Worm (Caenorhabditis elegans) whole organism, L2 larva: ENCODE measurements around the gene K12B6.9.

Source experiments
- C34F6.9 ChIP-seq: fragments of 150-350 bp; optimal IDR thresholded peaks from 2 replicates; lab custom pipeline; 2014; ENCODE audit warnings: missing biosample characterization, missing genetic modification characterization
- F13H6.1 ChIP-seq: sonication (generic microtip); optimal IDR thresholded peaks from 2 replicates; lab custom pipeline; 2016; ENCODE audit warnings: missing genetic modification characterization, missing compliant biosample characterization
- R02D3.7 ChIP-seq: fragments of 150-350 bp; optimal IDR thresholded peaks from 2 replicates; lab custom pipeline; 2014; ENCODE audit warnings: missing biosample characterization, missing genetic modification characterization
- Y55F3AM.14 ChIP-seq: fragments of 200-800 bp; sonication (Bioruptor generic); optimal IDR thresholded peaks from 2 replicates; lab custom pipeline; 2018; ENCODE audit warnings: mild to moderate bottlenecking, missing genetic modification characterization, missing compliant biosample characterization
- ZK546.5 ChIP-seq: sonication (generic microtip); optimal IDR thresholded peaks from 2 replicates; lab custom pipeline; 2017; ENCODE audit warnings: missing biosample characterization, missing genetic modification characterization
- alr-1 ChIP-seq: fragments of 150-350 bp; optimal IDR thresholded peaks from 2 replicates; lab custom pipeline; 2014; ENCODE audit warnings: missing biosample characterization, missing genetic modification characterization
- aly-2 ChIP-seq: fragments of 150-350 bp; optimal IDR thresholded peaks from 2 replicates; lab custom pipeline; 2014; ENCODE audit warnings: missing biosample characterization, missing genetic modification characterization
- ama-1 ChIP-seq: fragments of 150-350 bp; optimal IDR thresholded peaks from 2 replicates; lab custom pipeline; 2018; ENCODE audit warnings: inconsistent platforms
- blmp-1 ChIP-seq: sonication (generic microtip); optimal IDR thresholded peaks from 2 replicates; lab custom pipeline; 2017; ENCODE audit warnings: missing genetic modification characterization, mild to moderate bottlenecking, missing compliant biosample characterization, antibody characterized with exemption, moderate library complexity; ENCODE audit not compliant: insufficient read depth
- ceh-16 ChIP-seq: fragments of 150-350 bp; optimal IDR thresholded peaks from 2 replicates; lab custom pipeline; 2014; ENCODE audit warnings: missing biosample characterization, missing genetic modification characterization
- ceh-82 ChIP-seq: fragments of 150-350 bp; optimal IDR thresholded peaks from 2 replicates; lab custom pipeline; 2014; ENCODE audit warnings: missing biosample characterization, missing genetic modification characterization
- crh-2 ChIP-seq: sonication (generic microtip); optimal IDR thresholded peaks from 2 replicates; lab custom pipeline; 2017; ENCODE audit warnings: missing biosample characterization, missing genetic modification characterization
- dmd-4 ChIP-seq: sonication (generic microtip); optimal IDR thresholded peaks from 2 replicates; lab custom pipeline; 2017; ENCODE audit warnings: missing biosample characterization, missing genetic modification characterization
- egl-27 ChIP-seq: sonication (generic microtip); optimal IDR thresholded peaks from 3 replicates; lab custom pipeline; 2017; ENCODE audit warnings: missing biosample characterization, missing genetic modification reagents, missing genetic modification characterization
- elt-1 ChIP-seq: fragments of 150-350 bp; optimal IDR thresholded peaks from 2 replicates; lab custom pipeline; 2014; ENCODE audit warnings: missing biosample characterization, missing genetic modification characterization
- elt-3 ChIP-seq: sonication (generic microtip); optimal IDR thresholded peaks from 2 replicates; lab custom pipeline; 2017; ENCODE audit warnings: missing biosample characterization, missing genetic modification characterization
- fos-1 ChIP-seq: fragments of 150-350 bp; optimal IDR thresholded peaks from 2 replicates; lab custom pipeline; 2014; ENCODE audit warnings: missing biosample characterization, missing genetic modification characterization
- gmeb-1 ChIP-seq: fragments of 150-350 bp; optimal IDR thresholded peaks from 2 replicates; lab custom pipeline; 2014; ENCODE audit warnings: missing biosample characterization, missing genetic modification characterization
- lin-11 ChIP-seq: fragments of 150-350 bp; sonication (generic microtip); optimal IDR thresholded peaks from 2 replicates; lab custom pipeline; 2014; ENCODE audit warnings: missing biosample characterization, missing genetic modification characterization, inconsistent platforms, mixed read lengths
- lin-13 ChIP-seq: fragments of 150-350 bp; optimal IDR thresholded peaks from 2 replicates; lab custom pipeline; 2014; ENCODE audit warnings: missing biosample characterization, missing genetic modification reagents, missing genetic modification characterization
- lin-39 ChIP-seq: fragments of 150-350 bp; optimal IDR thresholded peaks from 2 replicates; lab custom pipeline; 2014; ENCODE audit warnings: missing biosample characterization, missing genetic modification reagents, missing genetic modification characterization
- mab-5 ChIP-seq: fragments of 150-350 bp; optimal IDR thresholded peaks from 2 replicates; lab custom pipeline; 2014; ENCODE audit warnings: missing biosample characterization, missing genetic modification characterization
- mbf-1 ChIP-seq: sonication (generic microtip); optimal IDR thresholded peaks from 2 replicates; lab custom pipeline; 2017; ENCODE audit warnings: missing biosample characterization, missing genetic modification characterization
- mdl-1 ChIP-seq, 2 experiments: fragments of 150-350 bp in 1 of 2; sonication (generic microtip) in 1 of 2; optimal IDR thresholded peaks; 2 replicates each; lab custom pipeline; 2017; ENCODE audit warnings: missing biosample characterization in 2 of 2, missing genetic modification characterization in 2 of 2
- nhr-10 ChIP-seq: sonication (generic microtip); optimal IDR thresholded peaks from 2 replicates; lab custom pipeline; 2017; ENCODE audit warnings: missing biosample characterization, missing genetic modification characterization
- nhr-11 ChIP-seq: fragments of 150-350 bp; optimal IDR thresholded peaks from 2 replicates; lab custom pipeline; 2014; ENCODE audit warnings: missing biosample characterization, missing genetic modification characterization
- nhr-12 ChIP-seq: fragments of 150-350 bp; optimal IDR thresholded peaks from 2 replicates; lab custom pipeline; 2014; ENCODE audit warnings: missing biosample characterization, missing genetic modification characterization
- nhr-21 ChIP-seq: fragments of 150-350 bp; optimal IDR thresholded peaks from 2 replicates; lab custom pipeline; 2014; ENCODE audit warnings: missing biosample characterization, missing genetic modification characterization
- nhr-23 ChIP-seq: fragments of 150-350 bp; optimal IDR thresholded peaks from 2 replicates; lab custom pipeline; 2014; ENCODE audit warnings: missing biosample characterization, missing genetic modification reagents, missing genetic modification characterization
- nhr-237 ChIP-seq: fragments of 150-350 bp; optimal IDR thresholded peaks from 2 replicates; lab custom pipeline; 2014; ENCODE audit warnings: missing biosample characterization, missing genetic modification characterization
- nhr-25 ChIP-seq: fragments of 150-350 bp; sonication (generic microtip); optimal IDR thresholded peaks from 3 replicates; lab custom pipeline; 2014; ENCODE audit warnings: missing biosample characterization, missing genetic modification characterization
- nhr-6 ChIP-seq: fragments of 150-350 bp; optimal IDR thresholded peaks from 2 replicates; lab custom pipeline; 2014; ENCODE audit warnings: missing biosample characterization, missing genetic modification characterization
- nhr-77 ChIP-seq: fragments of 150-350 bp; optimal IDR thresholded peaks from 2 replicates; lab custom pipeline; 2014; ENCODE audit warnings: missing biosample characterization, missing genetic modification characterization
- peb-1 ChIP-seq: fragments of 150-350 bp; optimal IDR thresholded peaks from 2 replicates; lab custom pipeline; 2014; ENCODE audit warnings: missing biosample characterization, missing genetic modification characterization
- sem-4 ChIP-seq: fragments of 150-350 bp; optimal IDR thresholded peaks from 2 replicates; lab custom pipeline; 2014; ENCODE audit warnings: missing biosample characterization, missing genetic modification reagents, missing genetic modification characterization
- skn-1 ChIP-seq: sonication (generic microtip); optimal IDR thresholded peaks from 2 replicates; lab custom pipeline; 2017; ENCODE audit warnings: missing biosample characterization, missing genetic modification characterization
- sma-3 ChIP-seq: sonication (generic microtip); optimal IDR thresholded peaks from 2 replicates; lab custom pipeline; 2016; ENCODE audit warnings: missing genetic modification reagents, missing genetic modification characterization, missing compliant biosample characterization
- snpc-4 ChIP-seq: fragments of 150-350 bp; optimal IDR thresholded peaks from 2 replicates; lab custom pipeline; 2014; ENCODE audit warnings: missing biosample characterization, missing genetic modification characterization
- unc-39 ChIP-seq: fragments of 150-350 bp; optimal IDR thresholded peaks from 2 replicates; lab custom pipeline; 2014; ENCODE audit warnings: missing biosample characterization, missing genetic modification characterization
- unc-55 ChIP-seq: fragments of 150-350 bp; sonication (generic microtip); optimal IDR thresholded peaks from 3 replicates; lab custom pipeline; 2014; ENCODE audit warnings: missing biosample characterization, missing genetic modification reagents, missing genetic modification characterization
- unc-62 ChIP-seq: fragments of 150-350 bp; optimal IDR thresholded peaks from 2 replicates; lab custom pipeline; 2014; ENCODE audit warnings: missing biosample characterization, missing genetic modification reagents, missing genetic modification characterization
- zag-1 ChIP-seq: fragments of 150-350 bp; optimal IDR thresholded peaks from 2 replicates; lab custom pipeline; 2014; ENCODE audit warnings: missing biosample characterization, missing genetic modification characterization
- ztf-1 ChIP-seq: fragments of 200-800 bp; sonication (Bioruptor generic); conservative IDR thresholded peaks from 2 replicates; pipeline ENCODE4 v1.3.6; 2022; ENCODE audit warnings: missing genetic modification characterization, missing compliant biosample characterization
- ztf-4 ChIP-seq: fragments of 150-350 bp; optimal IDR thresholded peaks from 2 replicates; lab custom pipeline; 2014; ENCODE audit warnings: missing biosample characterization, missing genetic modification characterization

The K12B6.9 gene

ce11 chrV:6268961-6269360, 23.5 kb downstream of the K12B6.9 start:
- TF ChIP-seq gmeb-1 (no peak), C34F6.9 (tag; lab: Kevin White, UChicago) (peak; percentile 12), fos-1 (tag; lab: Kevin White, UChicago) (peak; percentile 9)

ce11 chrV:6268526-6268925, 23.9 kb downstream of the K12B6.9 start:
- TF ChIP-seq egl-27 (no peak), unc-55 (peak; percentile 39), peb-1 (tag; lab: Kevin White, UChicago) (no peak), alr-1 (tag; lab: Kevin White, UChicago) (no peak), unc-62 (GFP tag; lab: Kevin White, UChicago) (no peak), ZK546.5 (no peak), nhr-21 (tag; lab: Kevin White, UChicago) (no peak), blmp-1 (tag; lab: Kevin White, UChicago) (no peak)

- TF ChIP-seq aly-2 (tag; lab: Kevin White, UChicago) (no peak), ztf-4 (no peak), fos-1 (tag; lab: Kevin White, UChicago) (no peak), zag-1 (tag; lab: Kevin White, UChicago) (no peak), unc-39 (tag; lab: Kevin White, UChicago) (no peak), mab-5 (tag; lab: Kevin White, UChicago) (no peak), lin-39 (tag; lab: Kevin White, UChicago) (no peak), R02D3.7 (tag; lab: Kevin White, UChicago) (no peak), nhr-77 (no peak), ama-1 (no peak), nhr-12 (tag; lab: Kevin White, UChicago) (no peak), gmeb-1 (no peak), nhr-10 (tag; lab: Kevin White, UChicago) (no peak), dmd-4 (tag; lab: Kevin White, UChicago) (no peak), sma-3 (no peak), nhr-25 (tag; lab: Kevin White, UChicago) (no peak), egl-27 (no peak)
Observed at ce11 chrV:6267978-6268377, 24.5 kb downstream of the K12B6.9 start.

ce11 chrV:6267237-6267812, 25.1 kb downstream of the K12B6.9 start, which contains the start of gene mrck-1:
TSS of gene mrck-1 (minus strand) at chrV:6267287.
- TF ChIP-seq C34F6.9 (tag; lab: Kevin White, UChicago) (peak; percentile 98), ztf-4 (no peak), nhr-10 (tag; lab: Kevin White, UChicago) (peak; percentile 44), nhr-77 (no peak), skn-1 (tag; lab: Kevin White, UChicago) (peak; percentile 48), lin-11 (tag; lab: Kevin White, UChicago) (peak; percentile 76), nhr-25 (tag; lab: Kevin White, UChicago) (peak; percentile 93), crh-2 (peak; percentile 94), R02D3.7 (tag; lab: Kevin White, UChicago) (peak; percentile 43), egl-27 (peak; percentile 87), zag-1 (tag; lab: Kevin White, UChicago) (peak; percentile 97), Y55F3AM.14 (peak; percentile 81), ceh-82 (tag; lab: Kevin White, UChicago) (peak; percentile 77), peb-1 (tag; lab: Kevin White, UChicago) (no peak), unc-62 (GFP tag; lab: Kevin White, UChicago) (peak; percentile 75), mdl-1 (tag; optimal IDR thresholded peaks at IDR 0.05; lab: Kevin White, UChicago) (peak in 1 of 2 experiments; percentile 79), sma-3 (peak; percentile 92), nhr-6 (tag; lab: Kevin White, UChicago) (peak; percentile 83), fos-1 (tag; lab: Kevin White, UChicago) (peak; percentile 86), ztf-1 (no peak), dmd-4 (tag; lab: Kevin White, UChicago) (no peak), elt-1 (no peak), ceh-16 (peak; percentile 81), mbf-1 (tag; lab: Kevin White, UChicago) (no peak), mab-5 (tag; lab: Kevin White, UChicago) (peak; percentile 92), snpc-4 (no peak), ZK546.5 (no peak), blmp-1 (tag; lab: Kevin White, UChicago) (peak; percentile 54), unc-39 (tag; lab: Kevin White, UChicago) (no peak), lin-39 (tag; lab: Kevin White, UChicago) (peak; percentile 61), nhr-11 (tag; lab: Kevin White, UChicago) (no peak), nhr-12 (tag; lab: Kevin White, UChicago) (no peak), sem-4 (tag; lab: Kevin White, UChicago) (peak; percentile 98), elt-3 (tag; lab: Kevin White, UChicago) (no peak), F13H6.1 (tag; lab: Kevin White, UChicago) (peak; percentile 97), nhr-23 (tag; lab: Kevin White, UChicago) (no peak), nhr-237 (tag; lab: Kevin White, UChicago) (no peak), gmeb-1 (peak; percentile 85), lin-13 (GFP tag; lab: Kevin White, UChicago) (peak; percentile 91), ama-1 (peak; percentile 47), unc-55 (peak; percentile 86), alr-1 (tag; lab: Kevin White, UChicago) (no peak), nhr-21 (tag; lab: Kevin White, UChicago) (peak; percentile 86)
